Worm (Caenorhabditis elegans) whole organism, L4 larva: ENCODE measurements around the gene B0034.7.

Source experiments
- D1046.2 ChIP-seq: fragments of 200-800 bp; sonication (Bioruptor generic); IDR thresholded peaks from 2 replicates; pipeline ENCODE4 v1.3.6; 2022; ENCODE audit warnings: missing genetic modification characterization, missing compliant biosample characterization
- F37D6.2 ChIP-seq: sonication (generic microtip); optimal IDR thresholded peaks from 2 replicates; lab custom pipeline; 2016; ENCODE audit warnings: mild to moderate bottlenecking, missing genetic modification characterization, missing compliant biosample characterization
- R02D3.7 ChIP-seq: fragments of 150-350 bp; sonication (generic microtip); optimal IDR thresholded peaks from 3 replicates; lab custom pipeline; 2014; ENCODE audit warnings: missing biosample characterization, missing genetic modification characterization
- T20F7.1 ChIP-seq: fragments of 200-800 bp; sonication (Bioruptor generic); optimal IDR thresholded peaks from 2 replicates; lab custom pipeline; 2018; ENCODE audit warnings: mild to moderate bottlenecking, missing genetic modification characterization, missing compliant biosample characterization
- T26A8.4 ChIP-seq: fragments of 200-800 bp; sonication (Bioruptor generic); IDR thresholded peaks from 2 replicates; pipeline ENCODE4 v1.3.6; 2022; ENCODE audit warnings: missing genetic modification characterization, missing compliant biosample characterization
- aly-2 ChIP-seq: sonication (generic microtip); optimal IDR thresholded peaks from 2 replicates; lab custom pipeline; 2018; ENCODE audit warnings: missing biosample characterization, missing genetic modification characterization
- ama-1 ChIP-seq: fragments of 150-350 bp; optimal IDR thresholded peaks from 2 replicates; lab custom pipeline; 2014; ENCODE audit warnings: inconsistent platforms, mixed read lengths
- arid-1 ChIP-seq: fragments of 200-800 bp; sonication (Bioruptor generic); conservative IDR thresholded peaks from 2 replicates; pipeline ENCODE4 v1.3.6; 2022; ENCODE audit warnings: missing genetic modification reagents, missing genetic modification characterization, missing compliant biosample characterization
- ceh-28 ChIP-seq: fragments of 150-350 bp; optimal IDR thresholded peaks from 2 replicates; lab custom pipeline; 2014; ENCODE audit warnings: missing biosample characterization, missing genetic modification reagents, missing genetic modification characterization
- ceh-44 ChIP-seq: fragments of 200-800 bp; sonication (Bioruptor generic); IDR thresholded peaks from 2 replicates; pipeline ENCODE4 v1.3.6; 2022; ENCODE audit warnings: missing genetic modification reagents, missing genetic modification characterization, missing compliant biosample characterization
- ceh-82 ChIP-seq: sonication (generic microtip); optimal IDR thresholded peaks from 2 replicates; lab custom pipeline; 2017; ENCODE audit warnings: missing biosample characterization, missing genetic modification characterization
- ces-1 ChIP-seq: fragments of 150-350 bp; sonication (generic microtip); optimal IDR thresholded peaks from 4 replicates; lab custom pipeline; 2014; ENCODE audit warnings: missing biosample characterization, missing genetic modification reagents, missing genetic modification characterization
- daf-12 ChIP-seq: fragments of 150-350 bp; optimal IDR thresholded peaks from 2 replicates; lab custom pipeline; 2014; ENCODE audit warnings: missing biosample characterization, missing genetic modification reagents, missing genetic modification characterization
- daf-16 ChIP-seq, 3 experiments: sonication (generic microtip); optimal IDR thresholded peaks; 2 replicates each; lab custom pipeline; 2016 to 2017; ENCODE audit warnings: missing genetic modification characterization in 3 of 3, missing genetic modification reagents in 3 of 3, mild to moderate bottlenecking in 2 of 3, missing compliant biosample characterization in 2 of 3, missing biosample characterization in 1 of 3, moderate library complexity in 1 of 3
- dmd-8 ChIP-seq: fragments of 200-800 bp; sonication (Bioruptor generic); IDR thresholded peaks from 2 replicates; pipeline ENCODE4 v1.3.6; 2022; ENCODE audit warnings: missing genetic modification characterization, missing compliant biosample characterization
- dmd-9 ChIP-seq: fragments of 200-800 bp; sonication (Bioruptor generic); IDR thresholded peaks from 2 replicates; pipeline ENCODE4 v1.3.6; 2022; ENCODE audit warnings: missing genetic modification reagents, missing genetic modification characterization, missing compliant biosample characterization
- dpl-1 ChIP-seq: fragments of 150-350 bp; optimal IDR thresholded peaks from 2 replicates; lab custom pipeline; 2014; ENCODE audit warnings: missing biosample characterization, missing genetic modification reagents, missing genetic modification characterization
- duxl-1 ChIP-seq: sonication (generic microtip); optimal IDR thresholded peaks from 2 replicates; lab custom pipeline; 2016; ENCODE audit warnings: mild to moderate bottlenecking, missing genetic modification characterization, moderate library complexity, missing compliant biosample characterization; ENCODE audit not compliant: poor library complexity
- dve-1 ChIP-seq: sonication (generic microtip); optimal IDR thresholded peaks from 2 replicates; lab custom pipeline; 2017; ENCODE audit warnings: antibody characterized with exemption, mild to moderate bottlenecking, missing genetic modification characterization, missing compliant biosample characterization; ENCODE audit not compliant: insufficient read depth
- fos-1 ChIP-seq: fragments of 150-350 bp; optimal IDR thresholded peaks from 2 replicates; lab custom pipeline; 2014; ENCODE audit warnings: missing biosample characterization, missing genetic modification characterization
- hif-1 ChIP-seq, 2 experiments: sonication (generic microtip); optimal IDR thresholded peaks; 2 replicates each; lab custom pipeline; 2016 to 2017; ENCODE audit warnings: missing compliant biosample characterization in 2 of 2, missing genetic modification characterization in 2 of 2, missing genetic modification reagents in 2 of 2, missing genotype in 2 of 2, mild to moderate bottlenecking in 1 of 2
- hlh-11 ChIP-seq: fragments of 200-800 bp; sonication (Bioruptor generic); optimal IDR thresholded peaks from 2 replicates; lab custom pipeline; 2018; ENCODE audit warnings: mild to moderate bottlenecking, missing genetic modification characterization, missing compliant biosample characterization
- lin-15B ChIP-seq: fragments of 150-350 bp; sonication (generic microtip); optimal IDR thresholded peaks from 3 replicates; lab custom pipeline; 2014; ENCODE audit warnings: missing biosample characterization, missing genetic modification characterization
- lin-29 ChIP-seq: fragments of 200-800 bp; sonication (Bioruptor generic); IDR thresholded peaks from 2 replicates; pipeline ENCODE4 v1.3.6; 2022; ENCODE audit warnings: missing genetic modification reagents, missing genetic modification characterization, missing compliant biosample characterization
- lir-3 ChIP-seq: sonication (generic microtip); optimal IDR thresholded peaks from 2 replicates; lab custom pipeline; 2016; ENCODE audit warnings: mild to moderate bottlenecking, missing genetic modification characterization, missing compliant biosample characterization
- madf-5 ChIP-seq, 2 experiments: fragments of 200-800 bp; sonication (Bioruptor generic); IDR thresholded peaks; 2 replicates each; pipeline ENCODE4 v1.3.6; 2022; ENCODE audit warnings: missing compliant biosample characterization in 2 of 2, missing genetic modification characterization in 2 of 2
- madf-9 ChIP-seq: fragments of 200-800 bp; sonication (Bioruptor generic); conservative IDR thresholded peaks from 2 replicates; pipeline ENCODE4 v1.3.6; 2022; ENCODE audit warnings: missing genetic modification reagents, missing genetic modification characterization, missing compliant biosample characterization
- mep-1 ChIP-seq: fragments of 150-350 bp; sonication (generic microtip); optimal IDR thresholded peaks from 3 replicates; lab custom pipeline; 2014; ENCODE audit warnings: missing biosample characterization, missing genetic modification characterization
- mes-2 ChIP-seq: sonication (generic microtip); optimal IDR thresholded peaks from 2 replicates; lab custom pipeline; 2016; ENCODE audit warnings: missing genotype, mild to moderate bottlenecking, missing genetic modification characterization, missing compliant biosample characterization; ENCODE audit not compliant: poor library complexity, severe bottlenecking
- mxl-2 ChIP-seq: fragments of 200-800 bp; sonication (Bioruptor generic); conservative IDR thresholded peaks from 2 replicates; pipeline ENCODE4 v1.3.6; 2022; ENCODE audit warnings: missing genetic modification reagents, missing genetic modification characterization, missing compliant biosample characterization
- mxl-3 ChIP-seq: fragments of 200-800 bp; sonication (Bioruptor generic); optimal IDR thresholded peaks from 2 replicates; lab custom pipeline; 2018; ENCODE audit warnings: mild to moderate bottlenecking, missing genetic modification characterization, missing compliant biosample characterization
- nhr-28 ChIP-seq: fragments of 150-350 bp; optimal IDR thresholded peaks from 2 replicates; lab custom pipeline; 2014; ENCODE audit warnings: missing biosample characterization, missing genetic modification characterization
- nhr-41 ChIP-seq: fragments of 200-800 bp; sonication (Bioruptor generic); IDR thresholded peaks from 2 replicates; pipeline ENCODE4 v1.3.6; 2022; ENCODE audit warnings: missing genetic modification reagents, missing genetic modification characterization, missing compliant biosample characterization
- nhr-48 ChIP-seq: sonication (generic microtip); optimal IDR thresholded peaks from 2 replicates; lab custom pipeline; 2016; ENCODE audit warnings: mild to moderate bottlenecking, missing genetic modification characterization, missing compliant biosample characterization
- nhr-6 ChIP-seq: fragments of 150-350 bp; optimal IDR thresholded peaks from 2 replicates; lab custom pipeline; 2014; ENCODE audit warnings: missing biosample characterization, missing genetic modification characterization
- nhr-76 ChIP-seq: fragments of 150-350 bp; optimal IDR thresholded peaks from 2 replicates; lab custom pipeline; 2014; ENCODE audit warnings: missing biosample characterization, missing genetic modification characterization
- nhr-77 ChIP-seq: fragments of 150-350 bp; optimal IDR thresholded peaks from 2 replicates; lab custom pipeline; 2014; ENCODE audit warnings: missing biosample characterization, missing genetic modification characterization
- pqm-1 ChIP-seq: sonication (generic microtip); optimal IDR thresholded peaks from 2 replicates; lab custom pipeline; 2017; ENCODE audit warnings: missing biosample characterization, missing genetic modification characterization
- rbr-2 ChIP-seq: sonication (generic microtip); optimal IDR thresholded peaks from 2 replicates; lab custom pipeline; 2016; ENCODE audit warnings: missing genotype, missing genetic modification characterization, missing compliant biosample characterization
- snpc-4 ChIP-seq: fragments of 150-350 bp; optimal IDR thresholded peaks from 2 replicates; lab custom pipeline; 2014; ENCODE audit warnings: missing biosample characterization, missing genetic modification characterization
- tag-97 ChIP-seq: fragments of 200-800 bp; sonication (Bioruptor generic); IDR thresholded peaks from 2 replicates; pipeline ENCODE4 v1.3.6; 2022; ENCODE audit warnings: missing genetic modification characterization, missing compliant biosample characterization
- tra-1 ChIP-seq: fragments of 200-800 bp; sonication (Bioruptor generic); IDR thresholded peaks from 2 replicates; pipeline ENCODE4 v1.3.6; 2022; ENCODE audit warnings: missing genetic modification reagents, missing genetic modification characterization, missing compliant biosample characterization
- unc-130 ChIP-seq: sonication (generic microtip); optimal IDR thresholded peaks from 2 replicates; lab custom pipeline; 2016; ENCODE audit warnings: missing genetic modification reagents, missing genetic modification characterization, missing compliant biosample characterization
- unc-62 ChIP-seq, 3 experiments: fragments of 150-350 bp in 1 of 3; sonication (generic microtip); optimal IDR thresholded peaks in 2 of 3; peaks in 1 of 3; 1 replicate in 1 of 3; 2 replicates in 2 of 3; lab custom pipeline; 2014 to 2017; ENCODE audit warnings: missing biosample characterization in 3 of 3, missing genetic modification characterization in 3 of 3, missing genetic modification reagents in 3 of 3, missing genotype in 1 of 3
- zag-1 ChIP-seq: fragments of 150-350 bp; optimal IDR thresholded peaks from 2 replicates; lab custom pipeline; 2014; ENCODE audit warnings: missing biosample characterization, missing genetic modification characterization
- zip-2 ChIP-seq: fragments of 150-350 bp; optimal IDR thresholded peaks from 2 replicates; lab custom pipeline; 2014; ENCODE audit warnings: missing biosample characterization, missing genetic modification characterization

Gene B0034.7

ce11 chrII:5911939-5912523 lies 49.4 kb upstream of the B0034.7 start (continued):
- TF ChIP-seq arid-1 (GFP tag; lab: Robert Waterston, UW) (no peak), tag-97 (GFP tag; lab: Robert Waterston, UW) (no peak), T26A8.4 (GFP tag; lab: Robert Waterston, UW) (no peak), ama-1 (lab: Kevin White, UChicago) (no peak), ceh-28 (tag; lab: Kevin White, UChicago) (no peak), lin-15B (tag; lab: Kevin White, UChicago) (no peak), dmd-9 (no peak), D1046.2 (GFP tag; lab: Robert Waterston, UW) (no peak), ces-1 (GFP tag; lab: Kevin White, UChicago) (no peak), ceh-44 (GFP tag; lab: Robert Waterston, UW) (no peak)

ce11 chrII:5913897-5914296 lies 47.5 kb upstream of the B0034.7 start:
- no peak for TF ChIP-seq zag-1 (tag; lab: Kevin White, UChicago)
- no peak for TF ChIP-seq ceh-28 (tag; lab: Kevin White, UChicago)
- TF ChIP-seq dve-1 (tag; lab: Kevin White, UChicago): peak; percentile 58
- no peak for TF ChIP-seq lir-3
- TF ChIP-seq T26A8.4 (GFP tag; lab: Robert Waterston, UW): no peak
- no peak for TF ChIP-seq zip-2 (tag; lab: Kevin White, UChicago)
- TF ChIP-seq nhr-6 (tag; lab: Kevin White, UChicago): no peak
- no peak for TF ChIP-seq nhr-41
- no peak for TF ChIP-seq tra-1 (GFP tag; lab: Robert Waterston, UW)
- no peak for TF ChIP-seq fos-1 (tag; lab: Kevin White, UChicago)
- TF ChIP-seq hif-1 (tag; optimal IDR thresholded peaks at IDR 0.05; lab: Kevin White, UChicago): no peak
- TF ChIP-seq snpc-4: no peak
- no peak for TF ChIP-seq nhr-76 (tag; lab: Kevin White, UChicago)
- TF ChIP-seq ceh-82: no peak
- TF ChIP-seq mep-1: peak; percentile 36
- TF ChIP-seq lin-29: no peak
- no peak for TF ChIP-seq mes-2 (tag; lab: Kevin White, UChicago)
- no peak for TF ChIP-seq nhr-48 (tag; lab: Kevin White, UChicago)
- TF ChIP-seq madf-9 (GFP tag; lab: Robert Waterston, UW): no peak
- no peak for TF ChIP-seq F37D6.2
- TF ChIP-seq rbr-2 (tag; lab: Kevin White, UChicago): no peak
- no peak for TF ChIP-seq daf-12 (tag; lab: Kevin White, UChicago)
- TF ChIP-seq nhr-28 (tag; lab: Kevin White, UChicago): peak; percentile 83
- no peak for TF ChIP-seq unc-130 (GFP tag; lab: Kevin White, UChicago)
- TF ChIP-seq daf-16 (GFP tag; optimal IDR thresholded peaks at IDR 0.05; lab: Kevin White, UChicago): no peak
- TF ChIP-seq daf-16 (tag; optimal IDR thresholded peaks at IDR 0.05; lab: Kevin White, UChicago): peak; percentile 34
- no peak for TF ChIP-seq R02D3.7
- TF ChIP-seq mxl-2 (GFP tag; lab: Robert Waterston, UW): no peak
- TF ChIP-seq mxl-3 (GFP tag; lab: Kevin White, UChicago): no peak
- no peak for TF ChIP-seq unc-62 (GFP tag; optimal IDR thresholded peaks at IDR 0.05 in 1 of 2; lab: Kevin White, UChicago)
- TF ChIP-seq unc-62 (tag; optimal IDR thresholded peaks at IDR 0.05; lab: Kevin White, UChicago): no peak
- no peak for TF ChIP-seq duxl-1
- TF ChIP-seq T20F7.1 (GFP tag; lab: Kevin White, UChicago): peak; percentile 11
- TF ChIP-seq D1046.2 (GFP tag; lab: Robert Waterston, UW): no peak
- TF ChIP-seq aly-2: no peak
- peak; percentile 43 for TF ChIP-seq nhr-77 (tag; lab: Kevin White, UChicago)
- peak; percentile 11 for TF ChIP-seq pqm-1
- TF ChIP-seq dpl-1 (GFP tag; lab: Kevin White, UChicago): no peak
- TF ChIP-seq dmd-8 (GFP tag; lab: Robert Waterston, UW): no peak
- TF ChIP-seq madf-5 (GFP tag; IDR thresholded peaks at IDR 0.05; lab: Robert Waterston, UW): no peak
- TF ChIP-seq hlh-11 (tag; lab: Kevin White, UChicago): peak; percentile 41
- no peak for TF ChIP-seq tag-97 (GFP tag; lab: Robert Waterston, UW)
